Fruit fly (Drosophila melanogaster) whole organism, embryonic: ENCODE measurements around the gene Pink1.

ENCODE experiments used
- Ada2b ChIP-seq: fragments of 200-800 bp; sonication (Bioruptor generic); IDR thresholded peaks from 2 replicates; pipeline ENCODE4 v1.3.6; 2022; ENCODE audit warnings: missing biosample characterization, missing genetic modification characterization
- Antp ChIP-seq: fragments of 200-800 bp; sonication (Bioruptor generic); optimal IDR thresholded peaks from 3 replicates; lab custom pipeline; 2016; ENCODE audit warnings: missing biosample characterization, missing genetic modification characterization
- Atf-2 ChIP-seq: fragments of 200-800 bp; sonication (Bioruptor generic); optimal IDR thresholded peaks from 2 replicates; lab custom pipeline; 2016; ENCODE audit warnings: missing biosample characterization, missing genetic modification characterization
- BtbVII ChIP-seq: fragments of 200-800 bp; sonication (Bioruptor generic); optimal IDR thresholded peaks from 3 replicates; lab custom pipeline; 2017; ENCODE audit warnings: missing biosample characterization, mild to moderate bottlenecking, missing genetic modification characterization
- CG10366 ChIP-seq: fragments of 200-800 bp; sonication (Bioruptor generic); IDR thresholded peaks from 2 replicates; pipeline ENCODE4 v1.3.6; 2022; ENCODE audit warnings: missing biosample characterization, missing genetic modification characterization
- CG10654 ChIP-seq: fragments of 200-800 bp; sonication (Bioruptor generic); optimal IDR thresholded peaks from 2 replicates; lab custom pipeline; 2016; ENCODE audit warnings: missing biosample characterization, missing genetic modification characterization
- CG12155 ChIP-seq: fragments of 200-800 bp; sonication (Bioruptor generic); optimal IDR thresholded peaks from 3 replicates; lab custom pipeline; 2016; ENCODE audit warnings: missing biosample characterization, missing genetic modification characterization
- CG12219 ChIP-seq: fragments of 200-800 bp; sonication (Bioruptor generic); optimal IDR thresholded peaks from 3 replicates; lab custom pipeline; 2018; ENCODE audit warnings: missing biosample characterization, mild to moderate bottlenecking, missing genetic modification characterization
- CG14014 ChIP-seq: fragments of 200-800 bp; sonication (Bioruptor generic); IDR thresholded peaks from 2 replicates; pipeline ENCODE4 v1.3.6; 2022; ENCODE audit warnings: missing biosample characterization, missing genetic modification characterization
- CG14667 ChIP-seq: fragments of 200-800 bp; sonication (Bioruptor generic); IDR thresholded peaks from 2 replicates; pipeline ENCODE4 v1.3.6; 2022; ENCODE audit warnings: missing biosample characterization, missing genetic modification characterization
- CG15601 ChIP-seq: fragments of 200-800 bp; sonication (Bioruptor generic); optimal IDR thresholded peaks from 3 replicates; lab custom pipeline; 2019; ENCODE audit warnings: missing biosample characterization, mild to moderate bottlenecking, missing genetic modification characterization, moderate library complexity
- CG15696 ChIP-seq: fragments of 200-800 bp; sonication (Bioruptor generic); optimal IDR thresholded peaks from 2 replicates; lab custom pipeline; 2019; ENCODE audit warnings: missing biosample characterization, mild to moderate bottlenecking, missing genetic modification characterization, moderate library complexity
- CG17802 ChIP-seq: fragments of 200-800 bp; sonication (Bioruptor generic); optimal IDR thresholded peaks from 2 replicates; lab custom pipeline; 2018; ENCODE audit warnings: missing biosample characterization, mild to moderate bottlenecking, missing genetic modification characterization, moderate library complexity
- CG1792 ChIP-seq: fragments of 200-800 bp; sonication (Bioruptor generic); optimal IDR thresholded peaks from 2 replicates; lab custom pipeline; 2016; ENCODE audit warnings: missing biosample characterization, missing genetic modification characterization
- CG2889 ChIP-seq: fragments of 200-800 bp; sonication (Bioruptor generic); IDR thresholded peaks from 3 replicates; pipeline ENCODE4 v1.3.6; 2022; ENCODE audit warnings: missing biosample characterization, missing genetic modification characterization
- CG32532 ChIP-seq: fragments of 200-800 bp; sonication (Bioruptor generic); IDR thresholded peaks from 2 replicates; pipeline ENCODE4 v1.3.6; 2022; ENCODE audit warnings: missing biosample characterization, missing genetic modification characterization
- CG3726 ChIP-seq: fragments of 200-800 bp; sonication (Bioruptor generic); IDR thresholded peaks from 3 replicates; pipeline ENCODE4, ENCODE4 v1.3.6; 2022; ENCODE audit warnings: missing biosample characterization, missing genetic modification characterization
- CG42726 ChIP-seq: fragments of 200-800 bp; sonication (Bioruptor generic); IDR thresholded peaks from 2 replicates; pipeline ENCODE4 v1.3.6; 2022; ENCODE audit warnings: missing biosample characterization, missing genetic modification characterization; ENCODE audit not compliant: partially characterized antibody
- CG4360 ChIP-seq: fragments of 200-800 bp; sonication (Bioruptor generic); IDR thresholded peaks from 2 replicates; pipeline ENCODE4 v1.3.6; 2022; ENCODE audit warnings: missing biosample characterization, missing genetic modification characterization
- CG4820 ChIP-seq: fragments of 200-800 bp; sonication (Bioruptor generic); optimal IDR thresholded peaks from 3 replicates; lab custom pipeline; 2016; ENCODE audit warnings: missing biosample characterization, missing genetic modification characterization
- CG6791 ChIP-seq: fragments of 200-800 bp; sonication (Bioruptor generic); IDR thresholded peaks from 3 replicates; pipeline ENCODE4 v1.3.6; 2022; ENCODE audit warnings: missing biosample characterization, missing genetic modification characterization; ENCODE audit not compliant: partially characterized antibody
- CG8281 ChIP-seq: fragments of 200-800 bp; sonication (Bioruptor generic); optimal IDR thresholded peaks from 2 replicates; lab custom pipeline; 2018; ENCODE audit warnings: missing biosample characterization, mild to moderate bottlenecking, missing genetic modification characterization, moderate library complexity
- CG8290 ChIP-seq, 3 experiments: fragments of 200-800 bp; sonication (Bioruptor generic); optimal IDR thresholded peaks; 2 replicates each; lab custom pipeline; 2016 to 2019; ENCODE audit warnings: missing biosample characterization in 3 of 3, missing genetic modification characterization in 3 of 3, mild to moderate bottlenecking in 2 of 3, moderate library complexity in 1 of 3
- Dbx ChIP-seq: fragments of 200-800 bp; sonication (Bioruptor generic); IDR thresholded peaks from 3 replicates; pipeline ENCODE4 v1.3.6; 2022; ENCODE audit warnings: missing biosample characterization, missing genetic modification characterization
- Dek ChIP-seq: fragments of 200-800 bp; sonication (Bioruptor generic); optimal IDR thresholded peaks from 3 replicates; lab custom pipeline; 2019; ENCODE audit warnings: missing biosample characterization, mild to moderate bottlenecking, missing genetic modification characterization, moderate library complexity
- Dref ChIP-seq: fragments of 200-800 bp; sonication (Bioruptor generic); IDR thresholded peaks from 2 replicates; pipeline ENCODE4 v1.3.6; 2022; ENCODE audit warnings: missing biosample characterization, missing genetic modification characterization
- Drgx ChIP-seq: fragments of 200-800 bp; sonication (Bioruptor generic); IDR thresholded peaks from 2 replicates; pipeline ENCODE4 v1.3.6; 2022; ENCODE audit warnings: missing biosample characterization, missing genetic modification characterization
- H15 ChIP-seq: fragments of 200-800 bp; sonication (Bioruptor generic); IDR thresholded peaks from 3 replicates; pipeline ENCODE4 v1.3.6; 2022; ENCODE audit warnings: missing biosample characterization, missing genetic modification characterization
- HLHmδ ChIP-seq: fragments of 200-800 bp; sonication (Bioruptor generic); optimal IDR thresholded peaks from 2 replicates; lab custom pipeline; 2018; ENCODE audit warnings: missing biosample characterization, mild to moderate bottlenecking, missing genetic modification characterization, moderate library complexity
- Hmr ChIP-seq: fragments of 200-800 bp; sonication (Bioruptor generic); optimal IDR thresholded peaks from 3 replicates; lab custom pipeline; 2017; ENCODE audit warnings: mild to moderate bottlenecking, missing biosample characterization, missing genetic modification reagents, missing genetic modification characterization
- Jarid2 ChIP-seq: fragments of 200-800 bp; sonication (Bioruptor generic); optimal IDR thresholded peaks from 3 replicates; lab custom pipeline; 2017; ENCODE audit warnings: mild to moderate bottlenecking, missing biosample characterization, missing genetic modification reagents, missing genetic modification characterization
- Lpt ChIP-seq: fragments of >200 bp; optimal IDR thresholded peaks from 2 replicates; lab custom pipeline; 2018; ENCODE audit warnings: missing biosample characterization, missing genetic modification characterization
- Opbp ChIP-seq: fragments of 200-800 bp; sonication (Bioruptor generic); IDR thresholded peaks from 3 replicates; pipeline ENCODE4 v1.3.6; 2022; ENCODE audit warnings: missing biosample characterization, missing genetic modification characterization; ENCODE audit not compliant: partially characterized antibody
- Ravus ChIP-seq: fragments of 200-800 bp; sonication (Bioruptor generic); IDR thresholded peaks from 2 replicates; pipeline ENCODE4 v1.3.6; 2022; ENCODE audit warnings: missing biosample characterization, missing genetic modification characterization
- Rx ChIP-seq: fragments of 200-800 bp; sonication (Bioruptor generic); IDR thresholded peaks from 2 replicates; pipeline ENCODE4 v1.3.6; 2022; ENCODE audit warnings: missing biosample characterization, missing genetic modification characterization
- Side ChIP-seq: fragments of 200-800 bp; sonication (Bioruptor generic); optimal IDR thresholded peaks from 2 replicates; lab custom pipeline; 2016; ENCODE audit warnings: missing biosample characterization, missing genetic modification characterization
- ab ChIP-seq: fragments of 200-800 bp; sonication (Bioruptor generic); optimal IDR thresholded peaks from 2 replicates; lab custom pipeline; 2016; ENCODE audit warnings: missing biosample characterization, missing genetic modification characterization
- ash1 ChIP-seq: fragments of 200-800 bp; sonication (Bioruptor generic); optimal IDR thresholded peaks from 2 replicates; lab custom pipeline; 2018; ENCODE audit warnings: missing biosample characterization, mild to moderate bottlenecking, missing genetic modification characterization
- az2 ChIP-seq: fragments of 200-800 bp; sonication (Bioruptor generic); optimal IDR thresholded peaks from 3 replicates; lab custom pipeline; 2016; ENCODE audit warnings: missing biosample characterization, missing genetic modification characterization
- cato ChIP-seq: fragments of 200-800 bp; sonication (Bioruptor generic); optimal IDR thresholded peaks from 2 replicates; lab custom pipeline; 2016; ENCODE audit warnings: missing biosample characterization, missing genetic modification characterization, borderline replicate concordance
- cg ChIP-seq: fragments of 200-800 bp; sonication (Bioruptor generic); optimal IDR thresholded peaks from 3 replicates; lab custom pipeline; 2019; ENCODE audit warnings: missing biosample characterization, mild to moderate bottlenecking, missing genetic modification characterization, moderate library complexity
- dysf ChIP-seq: fragments of 200-800 bp; sonication (Bioruptor generic); IDR thresholded peaks from 3 replicates; pipeline ENCODE4 v1.3.6; 2022; ENCODE audit warnings: missing biosample characterization, missing genetic modification characterization
- fru ChIP-seq: fragments of >200 bp; optimal IDR thresholded peaks from 2 replicates; lab custom pipeline; 2017
- fu2 ChIP-seq: fragments of 200-800 bp; sonication (Bioruptor generic); optimal IDR thresholded peaks from 2 replicates; lab custom pipeline; 2016; ENCODE audit warnings: missing biosample characterization, missing genetic modification characterization
- gt ChIP-seq: fragments of 200-800 bp; sonication (Bioruptor generic); IDR thresholded peaks from 2 replicates; pipeline ENCODE4 v1.3.6; 2022; ENCODE audit warnings: missing biosample characterization, missing genetic modification characterization
- ham ChIP-seq: fragments of 200-800 bp; sonication (Bioruptor generic); IDR thresholded peaks from 2 replicates; pipeline ENCODE4 v1.3.6; 2022; ENCODE audit warnings: missing biosample characterization, missing genetic modification characterization
- jing ChIP-seq: fragments of 200-800 bp; sonication (Bioruptor generic); optimal IDR thresholded peaks from 2 replicates; lab custom pipeline; 2018; ENCODE audit warnings: missing biosample characterization, mild to moderate bottlenecking, missing genetic modification characterization
- p53 ChIP-seq: fragments of 200-800 bp; sonication (Bioruptor generic); optimal IDR thresholded peaks from 2 replicates; lab custom pipeline; 2016; ENCODE audit warnings: missing biosample characterization, missing genetic modification characterization
- tio ChIP-seq: fragments of 200-800 bp; sonication (Bioruptor generic); optimal IDR thresholded peaks from 2 replicates; lab custom pipeline; 2017; ENCODE audit warnings: missing biosample characterization, missing genetic modification characterization, inconsistent platforms
- tna ChIP-seq: fragments of 200-800 bp; sonication (Bioruptor generic); IDR thresholded peaks from 2 replicates; pipeline ENCODE4 v1.3.6; 2022; ENCODE audit warnings: missing biosample characterization, missing genetic modification characterization; ENCODE audit not compliant: partially characterized antibody
- yki ChIP-seq: fragments of >200 bp; optimal IDR thresholded peaks from 3 replicates; lab custom pipeline; 2018
- zfh2 ChIP-seq: fragments of 200-800 bp; sonication (Bioruptor generic); optimal IDR thresholded peaks from 2 replicates; lab custom pipeline; 2016; ENCODE audit warnings: missing biosample characterization, missing genetic modification characterization

Pink1 gene

dm6 chrX:6642593-6643257 lies 40.9 kb upstream of the Pink1 start (continued):
- TF ChIP-seq CG3726: no peak
- TF ChIP-seq CG10366 (GFP tag; lab: Robert Waterston, UW): no peak; the same call in 1 of the 2 replicates
- TF ChIP-seq BtbVII (GFP tag; lab: Kevin White, UChicago): no peak
- no peak for TF ChIP-seq CG12155 (GFP tag; lab: Kevin White, UChicago)
- no peak for TF ChIP-seq CG14014 (GFP tag; lab: Robert Waterston, UW)
- no peak for TF ChIP-seq H15 (GFP tag; lab: Robert Waterston, UW)
- no peak for TF ChIP-seq jing
- no peak for TF ChIP-seq Jarid2 (GFP tag; lab: Kevin White, UChicago)
- no peak for TF ChIP-seq ab (GFP tag; lab: Kevin White, UChicago)
- no peak for TF ChIP-seq az2 (GFP tag; lab: Kevin White, UChicago)
- TF ChIP-seq CG15601 (tag; lab: Kevin White, UChicago): no peak
- no peak for TF ChIP-seq Ravus (GFP tag; lab: Robert Waterston, UW)
- no peak for TF ChIP-seq ham (GFP tag; lab: Robert Waterston, UW)
- TF ChIP-seq Hmr: no peak
- TF ChIP-seq CG15696 (tag; lab: Kevin White, UChicago): peak; percentile 4
- no peak for TF ChIP-seq Opbp (GFP tag; lab: Robert Waterston, UW)
- TF ChIP-seq CG1792 (GFP tag; lab: Kevin White, UChicago): no peak
- no peak for TF ChIP-seq CG32532 (GFP tag; lab: Robert Waterston, UW)
- TF ChIP-seq Side: no peak
- TF ChIP-seq yki (lab: Kevin White, UChicago): no peak
- TF ChIP-seq tna: no peak
- no peak for TF ChIP-seq CG10654 (GFP tag; lab: Kevin White, UChicago)
- TF ChIP-seq Atf-2: no peak
- no peak for TF ChIP-seq Dbx (GFP tag; lab: Robert Waterston, UW)
- no peak for TF ChIP-seq p53 (GFP tag; lab: Kevin White, UChicago)
- TF ChIP-seq CG4360: no peak
- no peak for TF ChIP-seq cg (GFP tag; lab: Kevin White, UChicago)
- TF ChIP-seq CG14667 (GFP tag; lab: Robert Waterston, UW): no peak
- no peak for TF ChIP-seq gt (GFP tag; lab: Robert Waterston, UW)
- no peak for TF ChIP-seq Rx (GFP tag; lab: Robert Waterston, UW)
- no peak for TF ChIP-seq Dref (GFP tag; lab: Robert Waterston, UW)
- no peak for TF ChIP-seq cato
- TF ChIP-seq Antp (GFP tag; lab: Kevin White, UChicago): no peak
- no peak for TF ChIP-seq Ada2b
- TF ChIP-seq CG17802 (tag; lab: Kevin White, UChicago): no peak
- TF ChIP-seq HLHmδ: no peak
- TF ChIP-seq Lpt: no peak
- TF ChIP-seq Drgx: peak; percentile 60
- TF ChIP-seq CG12219: no peak
- no peak for TF ChIP-seq zfh2 (GFP tag; lab: Kevin White, UChicago)
- TF ChIP-seq CG42726: no peak
- TF ChIP-seq CG8281 (tag; lab: Kevin White, UChicago): no peak
- TF ChIP-seq CG8290 (GFP tag; optimal IDR thresholded peaks at IDR 0.05; lab: Kevin White, UChicago): no peak
- TF ChIP-seq CG8290 (tag; optimal IDR thresholded peaks at IDR 0.05; lab: Kevin White, UChicago): no peak
- no peak for TF ChIP-seq fru (lab: Kevin White, UChicago)
- no peak for TF ChIP-seq ash1
- TF ChIP-seq fu2 (GFP tag; lab: Kevin White, UChicago): no peak
- no peak for TF ChIP-seq tio
- TF ChIP-seq CG6791 (GFP tag; lab: Robert Waterston, UW): no peak
- peak; percentile 10 for TF ChIP-seq CG4820
- no peak for TF ChIP-seq CG2889
- no peak for TF ChIP-seq Dek (tag; lab: Kevin White, UChicago)
- TF ChIP-seq dysf (GFP tag; lab: Robert Waterston, UW): 0 out of 3 replicates have a peak, but pooled peaks have one; percentile 10
